Worm (Caenorhabditis elegans) whole organism, late embryonic: Measurements from ENCODE around the gene gcy-22.
A peak's percentile ranks its signal among the peaks of the same experiment; 100 is the strongest.

ENCODE experiments used
- C08G9.2 ChIP-seq: sonication (generic microtip); optimal IDR thresholded peaks from 2 replicates; lab custom pipeline; 2016; ENCODE audit warnings: mild to moderate bottlenecking, missing genetic modification characterization, moderate library complexity, missing compliant biosample characterization
- C38D4.7 ChIP-seq: fragments of 200-800 bp; sonication (Bioruptor generic); optimal IDR thresholded peaks from 2 replicates; lab custom pipeline; 2018; ENCODE audit warnings: mild to moderate bottlenecking, missing genetic modification characterization, moderate library complexity, missing compliant biosample characterization
- F13H6.1 ChIP-seq: sonication (generic microtip); optimal IDR thresholded peaks from 2 replicates; lab custom pipeline; 2016; ENCODE audit warnings: missing genetic modification characterization, missing compliant biosample characterization
- K02D7.2 ChIP-seq: sonication (generic microtip); optimal IDR thresholded peaks from 2 replicates; lab custom pipeline; 2017; ENCODE audit warnings: mild to moderate bottlenecking, missing genetic modification characterization, missing compliant biosample characterization
- K09A11.1 ChIP-seq: sonication (generic microtip); optimal IDR thresholded peaks from 2 replicates; lab custom pipeline; 2017; ENCODE audit warnings: antibody characterized with exemption, mild to moderate bottlenecking, missing genetic modification characterization, missing compliant biosample characterization; ENCODE audit not compliant: insufficient read depth
- ahr-1 ChIP-seq: sonication (generic microtip); optimal IDR thresholded peaks from 2 replicates; lab custom pipeline; 2016; ENCODE audit warnings: missing genetic modification characterization, missing compliant biosample characterization
- ceh-14 ChIP-seq: sonication (generic microtip); optimal IDR thresholded peaks from 2 replicates; lab custom pipeline; 2016; ENCODE audit warnings: missing genotype, missing genetic modification characterization, missing compliant biosample characterization
- ceh-2 ChIP-seq: sonication (generic microtip); optimal IDR thresholded peaks from 2 replicates; lab custom pipeline; 2016; ENCODE audit warnings: missing genotype, missing genetic modification characterization, missing compliant biosample characterization
- ceh-22 ChIP-seq: sonication (generic microtip); optimal IDR thresholded peaks from 2 replicates; lab custom pipeline; 2017; ENCODE audit warnings: missing biosample characterization, missing genetic modification characterization
- ceh-24 ChIP-seq: sonication (generic microtip); optimal IDR thresholded peaks from 2 replicates; lab custom pipeline; 2016; ENCODE audit warnings: mild to moderate bottlenecking, missing genetic modification characterization, missing compliant biosample characterization
- ceh-31 ChIP-seq: sonication (generic microtip); optimal IDR thresholded peaks from 2 replicates; lab custom pipeline; 2016; ENCODE audit warnings: missing genetic modification characterization, missing compliant biosample characterization
- ceh-45 ChIP-seq: fragments of 200-800 bp; sonication (Bioruptor generic); IDR thresholded peaks from 2 replicates; pipeline ENCODE4 v1.3.6; 2022; ENCODE audit warnings: missing genetic modification reagents, missing genetic modification characterization, missing compliant biosample characterization
- ceh-48 ChIP-seq: sonication (generic microtip); optimal IDR thresholded peaks from 2 replicates; lab custom pipeline; 2016; ENCODE audit warnings: missing genetic modification characterization, inconsistent platforms, missing compliant biosample characterization
- che-1 ChIP-seq: sonication (generic microtip); optimal IDR thresholded peaks from 2 replicates; lab custom pipeline; 2016; ENCODE audit warnings: mild to moderate bottlenecking, missing genetic modification characterization, missing compliant biosample characterization
- elt-2 ChIP-seq: sonication (generic microtip); optimal IDR thresholded peaks from 2 replicates; lab custom pipeline; 2016; ENCODE audit warnings: missing genetic modification reagents, missing genetic modification characterization, missing compliant biosample characterization
- elt-4 ChIP-seq: sonication (generic microtip); optimal IDR thresholded peaks from 2 replicates; lab custom pipeline; 2016; ENCODE audit warnings: missing genetic modification characterization, missing compliant biosample characterization
- eyg-1 ChIP-seq: sonication (generic microtip); optimal IDR thresholded peaks from 2 replicates; lab custom pipeline; 2016; ENCODE audit warnings: missing genotype, missing genetic modification characterization, missing compliant biosample characterization
- fax-1 ChIP-seq: sonication (generic microtip); optimal IDR thresholded peaks from 2 replicates; lab custom pipeline; 2016; ENCODE audit warnings: missing genotype, missing genetic modification characterization, missing compliant biosample characterization
- fkh-6 ChIP-seq: sonication (generic microtip); optimal IDR thresholded peaks from 2 replicates; lab custom pipeline; 2016; ENCODE audit warnings: missing genetic modification characterization, missing compliant biosample characterization
- gmeb-2 ChIP-seq: sonication (generic microtip); optimal IDR thresholded peaks from 2 replicates; lab custom pipeline; 2016; ENCODE audit warnings: missing genetic modification characterization, inconsistent platforms, missing compliant biosample characterization
- hlh-13 ChIP-seq: fragments of 200-800 bp; sonication (Bioruptor generic); optimal IDR thresholded peaks from 2 replicates; lab custom pipeline; 2018; ENCODE audit warnings: mild to moderate bottlenecking, missing genetic modification characterization, missing compliant biosample characterization
- hlh-30 ChIP-seq: sonication (generic microtip); optimal IDR thresholded peaks from 2 replicates; lab custom pipeline; 2017; ENCODE audit warnings: antibody characterized with exemption, missing genetic modification characterization, missing compliant biosample characterization; ENCODE audit not compliant: insufficient read depth
- lim-6 ChIP-seq: sonication (generic microtip); optimal IDR thresholded peaks from 2 replicates; lab custom pipeline; 2016; ENCODE audit warnings: missing genetic modification characterization, missing compliant biosample characterization
- mec-3 ChIP-seq: sonication (generic microtip); optimal IDR thresholded peaks from 2 replicates; lab custom pipeline; 2016; ENCODE audit warnings: borderline replicate concordance, missing genetic modification characterization, missing compliant biosample characterization
- nhr-232 ChIP-seq: sonication (generic microtip); optimal IDR thresholded peaks from 2 replicates; lab custom pipeline; 2016; ENCODE audit warnings: missing genetic modification characterization, missing compliant biosample characterization
- pax-1 ChIP-seq: fragments of 150-350 bp; optimal IDR thresholded peaks from 2 replicates; lab custom pipeline; 2014; ENCODE audit warnings: missing biosample characterization, missing genetic modification characterization
- pha-2 ChIP-seq: sonication (generic microtip); optimal IDR thresholded peaks from 2 replicates; lab custom pipeline; 2017; ENCODE audit warnings: mild to moderate bottlenecking, missing genetic modification characterization, missing compliant biosample characterization
- pqm-1 ChIP-seq: sonication (generic microtip); optimal IDR thresholded peaks from 2 replicates; lab custom pipeline; 2016; ENCODE audit warnings: missing genetic modification characterization, missing compliant biosample characterization
- sdc-2 ChIP-seq: sonication (generic microtip); optimal IDR thresholded peaks from 2 replicates; lab custom pipeline; 2016; ENCODE audit warnings: missing genotype, missing genetic modification characterization, missing compliant biosample characterization
- sox-2 ChIP-seq: fragments of 200-800 bp; sonication (Bioruptor generic); IDR thresholded peaks from 2 replicates; pipeline ENCODE4 v1.3.6; 2022; ENCODE audit warnings: missing genetic modification reagents, missing genetic modification characterization, missing compliant biosample characterization
- tbx-2 ChIP-seq: sonication (generic microtip); optimal IDR thresholded peaks from 2 replicates; lab custom pipeline; 2016; ENCODE audit warnings: missing genetic modification characterization, missing compliant biosample characterization
- tbx-7 ChIP-seq: sonication (generic microtip); optimal IDR thresholded peaks from 2 replicates; lab custom pipeline; 2016; ENCODE audit warnings: missing genotype, missing genetic modification characterization, missing compliant biosample characterization
- unc-3 ChIP-seq, 2 experiments: fragments of 200-800 bp in 1 of 2; sonication (Bioruptor generic) in 1 of 2; sonication (generic microtip) in 1 of 2; conservative IDR thresholded peaks in 1 of 2; optimal IDR thresholded peaks in 1 of 2; 2 replicates each; pipeline versions ENCODE4 v1.3.6 to Lab custom; 2016 to 2022; ENCODE audit warnings: missing compliant biosample characterization in 2 of 2, missing genetic modification characterization in 2 of 2, missing genetic modification reagents in 1 of 2
- unc-42 ChIP-seq: sonication (generic microtip); optimal IDR thresholded peaks from 2 replicates; lab custom pipeline; 2016; ENCODE audit warnings: missing genotype, missing genetic modification characterization, missing compliant biosample characterization
- unc-55 ChIP-seq: sonication (generic microtip); optimal IDR thresholded peaks from 2 replicates; lab custom pipeline; 2017; ENCODE audit warnings: missing biosample characterization, missing genetic modification reagents, missing genetic modification characterization

Gene gcy-22

ce11 chrV:20866406-20866805 is 41.5 kb upstream of the gcy-22 start:
- TF ChIP-seq che-1 (tag; lab: Kevin White, UChicago) (no peak), pax-1 (tag; lab: Kevin White, UChicago) (no peak), hlh-13 (GFP tag; lab: Kevin White, UChicago) (no peak), ceh-14 (tag; lab: Kevin White, UChicago) (no peak), fkh-6 (no peak), mec-3 (tag; lab: Kevin White, UChicago) (no peak), ceh-45 (GFP tag; lab: Robert Waterston, UW) (no peak), hlh-30 (no peak), unc-42 (tag; lab: Kevin White, UChicago) (no peak), ceh-48 (tag; lab: Kevin White, UChicago) (no peak), K09A11.1 (no peak), tbx-2 (tag; lab: Kevin White, UChicago) (no peak), C08G9.2 (tag; lab: Kevin White, UChicago) (no peak), sox-2 (GFP tag; lab: Robert Waterston, UW) (no peak), ceh-2 (tag; lab: Kevin White, UChicago) (no peak), ahr-1 (tag; lab: Kevin White, UChicago) (no peak), elt-4 (tag; lab: Kevin White, UChicago) (no peak), C38D4.7 (GFP tag; lab: Kevin White, UChicago) (no peak), tbx-7 (tag; lab: Kevin White, UChicago) (no peak)

ce11 chrV:20862681-20863080 is 37.8 kb upstream of the gcy-22 start, which contains the start of gene twk-35:
Gene twk-35, plus strand, starts transcription at chrV:20862981.
- TF ChIP-seq K02D7.2 (tag; lab: Kevin White, UChicago), result no peak
- no peak for TF ChIP-seq F13H6.1 (tag; lab: Kevin White, UChicago)
- TF ChIP-seq K09A11.1, result no peak

- TF ChIP-seq C08G9.2 (tag; lab: Kevin White, UChicago) (no peak), fkh-6 (no peak), nhr-232 (tag; lab: Kevin White, UChicago) (no peak), pha-2 (tag; lab: Kevin White, UChicago) (no peak), unc-3 (GFP tag; conservative IDR thresholded peaks at IDR 0.05; lab: Robert Waterston, UW) (no peak), unc-3 (tag; optimal IDR thresholded peaks at IDR 0.05; lab: Kevin White, UChicago) (no peak), ceh-14 (tag; lab: Kevin White, UChicago) (no peak), ceh-45 (GFP tag; lab: Robert Waterston, UW) (no peak), pqm-1 (tag; lab: Kevin White, UChicago) (no peak)
- TF ChIP-seq, all 69 proteins: peak for 0
Observed at ce11 chrV:20861080-20861479, 36.2 kb upstream of the gcy-22 start, which contains the start of gene try-4. Gene try-4, minus strand, starts transcription at chrV:20861153.

ce11 chrV:20853581-20854161 is 28.8 kb upstream of the gcy-22 start, which contains the start of gene F31D4.5:
Gene F31D4.5, plus strand, starts transcription at chrV:20854071.
- TF ChIP-seq sdc-2 (tag; lab: Kevin White, UChicago) (no peak), ceh-2 (tag; lab: Kevin White, UChicago) (no peak), ceh-24 (no peak), ceh-48 (tag; lab: Kevin White, UChicago) (no peak), F13H6.1 (tag; lab: Kevin White, UChicago) (no peak), eyg-1 (tag; lab: Kevin White, UChicago) (no peak), gmeb-2 (tag; lab: Kevin White, UChicago) (no peak), unc-55 (GFP tag; lab: Kevin White, UChicago) (no peak), pax-1 (tag; lab: Kevin White, UChicago) (no peak), unc-3 (GFP tag; conservative IDR thresholded peaks at IDR 0.05; lab: Robert Waterston, UW) (no peak), unc-3 (tag; optimal IDR thresholded peaks at IDR 0.05; lab: Kevin White, UChicago) (no peak), unc-42 (tag; lab: Kevin White, UChicago) (peak; percentile 39), fax-1 (tag; lab: Kevin White, UChicago) (no peak), elt-2 (tag; lab: Kevin White, UChicago) (peak; percentile 31), lim-6 (no peak), ceh-22 (tag; lab: Kevin White, UChicago) (no peak), ceh-31 (no peak)
- TF ChIP-seq, all 69 proteins: peak for 2
